Worm (Caenorhabditis elegans) whole organism, L4 larva: ENCODE data around the gene npr-36.
A peak's percentile ranks its signal among the peaks of the same experiment; 100 is the strongest.

Experiments
- D1046.2 ChIP-seq: fragments of 200-800 bp; sonication (Bioruptor generic); IDR thresholded peaks from 2 replicates; pipeline ENCODE4 v1.3.6; 2022; ENCODE audit warnings: missing genetic modification characterization, missing compliant biosample characterization
- F10B5.3 ChIP-seq: sonication (generic microtip); optimal IDR thresholded peaks from 2 replicates; lab custom pipeline; 2016; ENCODE audit warnings: mild to moderate bottlenecking, missing genetic modification characterization, missing compliant biosample characterization
- F37D6.2 ChIP-seq: sonication (generic microtip); optimal IDR thresholded peaks from 2 replicates; lab custom pipeline; 2016; ENCODE audit warnings: mild to moderate bottlenecking, missing genetic modification characterization, missing compliant biosample characterization
- R02D3.7 ChIP-seq: fragments of 150-350 bp; sonication (generic microtip); optimal IDR thresholded peaks from 3 replicates; lab custom pipeline; 2014; ENCODE audit warnings: missing biosample characterization, missing genetic modification characterization
- T26A8.4 ChIP-seq: fragments of 200-800 bp; sonication (Bioruptor generic); IDR thresholded peaks from 2 replicates; pipeline ENCODE4 v1.3.6; 2022; ENCODE audit warnings: missing genetic modification characterization, missing compliant biosample characterization
- Y5F2A.4 ChIP-seq: fragments of 200-800 bp; sonication (Bioruptor generic); optimal IDR thresholded peaks from 2 replicates; lab custom pipeline; 2018; ENCODE audit warnings: mild to moderate bottlenecking, missing genetic modification characterization, missing compliant biosample characterization
- ZK337.2 ChIP-seq: fragments of 200-800 bp; sonication (Bioruptor generic); IDR thresholded peaks from 2 replicates; pipeline ENCODE4 v1.3.6; 2022; ENCODE audit warnings: missing genetic modification reagents, missing genetic modification characterization, missing compliant biosample characterization
- ZK546.5 ChIP-seq, 2 experiments: sonication (generic microtip); optimal IDR thresholded peaks; 2 replicates each; lab custom pipeline; 2017; ENCODE audit warnings: missing biosample characterization in 2 of 2, missing genetic modification characterization in 2 of 2
- aha-1 ChIP-seq: fragments of 150-350 bp; peaks from one replicate; lab custom pipeline; 2014; ENCODE audit warnings: missing biosample characterization, missing genetic modification characterization
- aly-2 ChIP-seq: sonication (generic microtip); optimal IDR thresholded peaks from 2 replicates; lab custom pipeline; 2018; ENCODE audit warnings: missing biosample characterization, missing genetic modification characterization
- arid-1 ChIP-seq: fragments of 200-800 bp; sonication (Bioruptor generic); conservative IDR thresholded peaks from 2 replicates; pipeline ENCODE4 v1.3.6; 2022; ENCODE audit warnings: missing genetic modification reagents, missing genetic modification characterization, missing compliant biosample characterization
- ceh-20 ChIP-seq: fragments of 200-800 bp; sonication (Bioruptor generic); IDR thresholded peaks from 2 replicates; pipeline ENCODE4 v1.3.6; 2022; ENCODE audit warnings: missing genetic modification reagents, missing genetic modification characterization, missing compliant biosample characterization
- ceh-44 ChIP-seq: fragments of 200-800 bp; sonication (Bioruptor generic); IDR thresholded peaks from 2 replicates; pipeline ENCODE4 v1.3.6; 2022; ENCODE audit warnings: missing genetic modification reagents, missing genetic modification characterization, missing compliant biosample characterization
- ceh-82 ChIP-seq: sonication (generic microtip); optimal IDR thresholded peaks from 2 replicates; lab custom pipeline; 2017; ENCODE audit warnings: missing biosample characterization, missing genetic modification characterization
- cey-2 ChIP-seq: sonication (generic microtip); optimal IDR thresholded peaks from 3 replicates; lab custom pipeline; 2017; ENCODE audit warnings: missing genetic modification characterization, mild to moderate bottlenecking, missing compliant biosample characterization, antibody characterized with exemption, borderline replicate concordance; ENCODE audit not compliant: insufficient read depth
- ctbp-1 ChIP-seq: fragments of 200-800 bp; sonication (Bioruptor generic); IDR thresholded peaks from 2 replicates; pipeline ENCODE4 v1.3.6; 2022; ENCODE audit warnings: missing genetic modification reagents, missing genetic modification characterization, missing compliant biosample characterization
- daf-16 ChIP-seq, 3 experiments: sonication (generic microtip); optimal IDR thresholded peaks; 2 replicates each; lab custom pipeline; 2016 to 2017; ENCODE audit warnings: missing genetic modification characterization in 3 of 3, missing genetic modification reagents in 3 of 3, mild to moderate bottlenecking in 2 of 3, missing compliant biosample characterization in 2 of 3, missing biosample characterization in 1 of 3, moderate library complexity in 1 of 3
- daf-19 ChIP-seq: fragments of 200-800 bp; sonication (Bioruptor generic); conservative IDR thresholded peaks from 2 replicates; pipeline ENCODE4 v1.3.6; 2022; ENCODE audit warnings: missing genetic modification characterization, missing compliant biosample characterization
- dmd-6 ChIP-seq: fragments of 200-800 bp; sonication (Bioruptor generic); IDR thresholded peaks from 2 replicates; pipeline ENCODE4 v1.3.6; 2022; ENCODE audit warnings: missing genetic modification reagents, missing genetic modification characterization, missing compliant biosample characterization
- dmd-8 ChIP-seq: fragments of 200-800 bp; sonication (Bioruptor generic); IDR thresholded peaks from 2 replicates; pipeline ENCODE4 v1.3.6; 2022; ENCODE audit warnings: missing genetic modification characterization, missing compliant biosample characterization
- dpl-1 ChIP-seq: fragments of 150-350 bp; optimal IDR thresholded peaks from 2 replicates; lab custom pipeline; 2014; ENCODE audit warnings: missing biosample characterization, missing genetic modification reagents, missing genetic modification characterization
- duxl-1 ChIP-seq: sonication (generic microtip); optimal IDR thresholded peaks from 2 replicates; lab custom pipeline; 2016; ENCODE audit warnings: mild to moderate bottlenecking, missing genetic modification characterization, moderate library complexity, missing compliant biosample characterization; ENCODE audit not compliant: poor library complexity
- egl-27 ChIP-seq: sonication (generic microtip); optimal IDR thresholded peaks from 3 replicates; lab custom pipeline; 2017; ENCODE audit warnings: missing biosample characterization, missing genetic modification reagents, missing genetic modification characterization
- hlh-11 ChIP-seq: fragments of 200-800 bp; sonication (Bioruptor generic); optimal IDR thresholded peaks from 2 replicates; lab custom pipeline; 2018; ENCODE audit warnings: mild to moderate bottlenecking, missing genetic modification characterization, missing compliant biosample characterization
- hlh-30 ChIP-seq: sonication (generic microtip); optimal IDR thresholded peaks from 2 replicates; lab custom pipeline; 2017; ENCODE audit warnings: antibody characterized with exemption, mild to moderate bottlenecking, missing genetic modification characterization, missing compliant biosample characterization; ENCODE audit not compliant: insufficient read depth
- hmg-1.1 ChIP-seq: fragments of 200-800 bp; sonication (Bioruptor generic); IDR thresholded peaks from 2 replicates; pipeline ENCODE4 v1.3.6; 2022; ENCODE audit warnings: missing genetic modification reagents, missing genetic modification characterization, missing compliant biosample characterization
- jun-1 ChIP-seq: fragments of 150-350 bp; optimal IDR thresholded peaks from 2 replicates; lab custom pipeline; 2014; ENCODE audit warnings: missing biosample characterization, missing genetic modification reagents, missing genetic modification characterization
- lin-13 ChIP-seq: fragments of 150-350 bp; optimal IDR thresholded peaks from 2 replicates; lab custom pipeline; 2014; ENCODE audit warnings: missing biosample characterization, missing genetic modification reagents, missing genetic modification characterization
- lir-3 ChIP-seq: sonication (generic microtip); optimal IDR thresholded peaks from 2 replicates; lab custom pipeline; 2016; ENCODE audit warnings: mild to moderate bottlenecking, missing genetic modification characterization, missing compliant biosample characterization
- lsy-2 ChIP-seq, 2 experiments: fragments of 150-350 bp in 1 of 2; sonication (generic microtip) in 1 of 2; optimal IDR thresholded peaks; 2 replicates each; lab custom pipeline; 2014 to 2017; ENCODE audit warnings: missing biosample characterization in 2 of 2, missing genetic modification characterization in 2 of 2
- madf-5 ChIP-seq, 2 experiments: fragments of 200-800 bp; sonication (Bioruptor generic); IDR thresholded peaks; 2 replicates each; pipeline ENCODE4 v1.3.6; 2022; ENCODE audit warnings: missing compliant biosample characterization in 2 of 2, missing genetic modification characterization in 2 of 2
- madf-9 ChIP-seq: fragments of 200-800 bp; sonication (Bioruptor generic); conservative IDR thresholded peaks from 2 replicates; pipeline ENCODE4 v1.3.6; 2022; ENCODE audit warnings: missing genetic modification reagents, missing genetic modification characterization, missing compliant biosample characterization
- mes-2 ChIP-seq: sonication (generic microtip); optimal IDR thresholded peaks from 2 replicates; lab custom pipeline; 2016; ENCODE audit warnings: missing genotype, mild to moderate bottlenecking, missing genetic modification characterization, missing compliant biosample characterization; ENCODE audit not compliant: poor library complexity, severe bottlenecking
- mxl-2 ChIP-seq: fragments of 200-800 bp; sonication (Bioruptor generic); conservative IDR thresholded peaks from 2 replicates; pipeline ENCODE4 v1.3.6; 2022; ENCODE audit warnings: missing genetic modification reagents, missing genetic modification characterization, missing compliant biosample characterization
- nhr-10 ChIP-seq: fragments of 150-350 bp; optimal IDR thresholded peaks from 2 replicates; lab custom pipeline; 2014; ENCODE audit warnings: missing biosample characterization, missing genetic modification characterization
- nhr-11 ChIP-seq: fragments of 150-350 bp; optimal IDR thresholded peaks from 2 replicates; lab custom pipeline; 2014; ENCODE audit warnings: missing biosample characterization, missing genetic modification characterization
- nhr-111 ChIP-seq: fragments of 200-800 bp; sonication (Bioruptor generic); optimal IDR thresholded peaks from 2 replicates; lab custom pipeline; 2018; ENCODE audit warnings: mild to moderate bottlenecking, missing genetic modification characterization, missing compliant biosample characterization
- nhr-237 ChIP-seq: sonication (generic microtip); optimal IDR thresholded peaks from 2 replicates; lab custom pipeline; 2017; ENCODE audit warnings: missing biosample characterization, missing genetic modification characterization
- nhr-25 ChIP-seq: sonication (generic microtip); optimal IDR thresholded peaks from 2 replicates; lab custom pipeline; 2017; ENCODE audit warnings: missing genetic modification characterization, mild to moderate bottlenecking, missing compliant biosample characterization, antibody characterized with exemption, moderate library complexity, borderline replicate concordance; ENCODE audit not compliant: insufficient read depth
- nhr-28 ChIP-seq: fragments of 150-350 bp; optimal IDR thresholded peaks from 2 replicates; lab custom pipeline; 2014; ENCODE audit warnings: missing biosample characterization, missing genetic modification characterization
- nhr-48 ChIP-seq: sonication (generic microtip); optimal IDR thresholded peaks from 2 replicates; lab custom pipeline; 2016; ENCODE audit warnings: mild to moderate bottlenecking, missing genetic modification characterization, missing compliant biosample characterization
- nhr-76 ChIP-seq: fragments of 150-350 bp; optimal IDR thresholded peaks from 2 replicates; lab custom pipeline; 2014; ENCODE audit warnings: missing biosample characterization, missing genetic modification characterization
- pha-4 ChIP-seq, 2 experiments: fragments of 150-350 bp in 1 of 2; fragments of 200-800 bp in 1 of 2; sonication (Bioruptor generic) in 1 of 2; IDR thresholded peaks in 1 of 2; optimal IDR thresholded peaks in 1 of 2; 2 replicates each; pipeline versions ENCODE4 v1.3.6 to Lab custom; 2014 to 2022; ENCODE audit warnings: missing genetic modification characterization in 2 of 2, missing genetic modification reagents in 2 of 2, missing biosample characterization in 1 of 2, missing compliant biosample characterization in 1 of 2
- php-3 ChIP-seq: fragments of 200-800 bp; sonication (Bioruptor generic); IDR thresholded peaks from 2 replicates; pipeline ENCODE4 v1.3.6; 2022; ENCODE audit warnings: missing genetic modification reagents, missing genetic modification characterization, missing compliant biosample characterization
- rbr-2 ChIP-seq: sonication (generic microtip); optimal IDR thresholded peaks from 2 replicates; lab custom pipeline; 2016; ENCODE audit warnings: missing genotype, missing genetic modification characterization, missing compliant biosample characterization
- set-16 ChIP-seq: fragments of 200-800 bp; sonication (Bioruptor generic); IDR thresholded peaks from 2 replicates; pipeline ENCODE4 v1.3.6; 2022; ENCODE audit warnings: missing genetic modification reagents, missing genetic modification characterization, missing compliant biosample characterization
- tag-97 ChIP-seq: fragments of 200-800 bp; sonication (Bioruptor generic); IDR thresholded peaks from 2 replicates; pipeline ENCODE4 v1.3.6; 2022; ENCODE audit warnings: missing genetic modification characterization, missing compliant biosample characterization
- tra-1 ChIP-seq: fragments of 200-800 bp; sonication (Bioruptor generic); IDR thresholded peaks from 2 replicates; pipeline ENCODE4 v1.3.6; 2022; ENCODE audit warnings: missing genetic modification reagents, missing genetic modification characterization, missing compliant biosample characterization
- ztf-11 ChIP-seq: fragments of 150-350 bp; optimal IDR thresholded peaks from 2 replicates; lab custom pipeline; 2014; ENCODE audit warnings: missing biosample characterization, missing genetic modification characterization
- ztf-7 ChIP-seq: fragments of 150-350 bp; optimal IDR thresholded peaks from 2 replicates; lab custom pipeline; 2014; ENCODE audit warnings: missing biosample characterization, missing genetic modification characterization

The npr-36 gene

ce11 chrX:17392182-17392581 lies 32.6 kb downstream of the npr-36 start:
- TF ChIP-seq ZK546.5 (tag; optimal IDR thresholded peaks at IDR 0.05; lab: Kevin White, UChicago) = no peak
- TF ChIP-seq nhr-10 = no peak
- no peak for TF ChIP-seq lir-3 (tag; lab: Kevin White, UChicago)
- peak; percentile 61 for TF ChIP-seq nhr-11 (tag; lab: Kevin White, UChicago)
- TF ChIP-seq ceh-44 (GFP tag; lab: Robert Waterston, UW) = no peak
- TF ChIP-seq arid-1 (GFP tag; lab: Robert Waterston, UW) = no peak
- TF ChIP-seq madf-5 (GFP tag; IDR thresholded peaks at IDR 0.05; lab: Robert Waterston, UW) = no peak
- TF ChIP-seq F10B5.3 (tag; lab: Kevin White, UChicago) = no peak
- TF ChIP-seq ceh-20 = peak; percentile 46; the same call in 1 of the 2 replicates
- TF ChIP-seq mes-2 (tag; lab: Kevin White, UChicago) = peak; percentile 81
- TF ChIP-seq dmd-8 = no peak
- TF ChIP-seq nhr-76 (tag; lab: Kevin White, UChicago) = no peak
- peak; percentile 27; the same call in 1 of the 2 replicates for TF ChIP-seq madf-9 (GFP tag; lab: Robert Waterston, UW)
- TF ChIP-seq aly-2 (tag; lab: Kevin White, UChicago) = no peak
- TF ChIP-seq aha-1 = peak; percentile 87
- no peak for TF ChIP-seq ctbp-1 (GFP tag; lab: Robert Waterston, UW)
- TF ChIP-seq nhr-111 = no peak
- TF ChIP-seq F37D6.2 (tag; lab: Kevin White, UChicago) = no peak
- TF ChIP-seq hmg-1.1 (GFP tag; lab: Robert Waterston, UW) = peak; percentile 80
- TF ChIP-seq pha-4 (GFP tag; IDR thresholded peaks at IDR 0.05; lab: Robert Waterston, UW) = no peak
- TF ChIP-seq pha-4 (tag; optimal IDR thresholded peaks at IDR 0.05; lab: Kevin White, UChicago) = no peak
- TF ChIP-seq nhr-48 (tag; lab: Kevin White, UChicago) = no peak
- peak; percentile 73 for TF ChIP-seq nhr-28
- peak; percentile 70 for TF ChIP-seq dmd-6 (GFP tag; lab: Robert Waterston, UW)
- no peak for TF ChIP-seq daf-19 (GFP tag; lab: Robert Waterston, UW)
- TF ChIP-seq rbr-2 (tag; lab: Kevin White, UChicago) = peak; percentile 75
- TF ChIP-seq set-16 (GFP tag; lab: Robert Waterston, UW) = no peak
- no peak for TF ChIP-seq mxl-2 (GFP tag; lab: Robert Waterston, UW)
- TF ChIP-seq ztf-11 (tag; lab: Kevin White, UChicago) = no peak
- peak; percentile 40 for TF ChIP-seq nhr-25
- TF ChIP-seq hlh-11 (tag; lab: Kevin White, UChicago) = peak; percentile 68
- no peak for TF ChIP-seq duxl-1 (tag; lab: Kevin White, UChicago)
- TF ChIP-seq hlh-30 (tag; lab: Kevin White, UChicago) = peak; percentile 89
- peak; percentile 69; the same call in 1 of the 2 replicates for TF ChIP-seq tra-1 (GFP tag; lab: Robert Waterston, UW)
- no peak for TF ChIP-seq nhr-237 (tag; lab: Kevin White, UChicago)
- no peak for TF ChIP-seq jun-1 (tag; lab: Kevin White, UChicago)
- TF ChIP-seq R02D3.7 (tag; lab: Kevin White, UChicago) = no peak
- TF ChIP-seq D1046.2 = no peak
- TF ChIP-seq Y5F2A.4 (GFP tag; lab: Kevin White, UChicago) = no peak
- no peak for TF ChIP-seq ceh-82 (tag; lab: Kevin White, UChicago)
- TF ChIP-seq lsy-2 (tag; optimal IDR thresholded peaks at IDR 0.05; lab: Kevin White, UChicago) = no peak
- TF ChIP-seq cey-2 (tag; lab: Kevin White, UChicago) = no peak
- peak; percentile 14 for TF ChIP-seq ztf-7 (tag; lab: Kevin White, UChicago)
- TF ChIP-seq dpl-1 (GFP tag; lab: Kevin White, UChicago) = peak; percentile 50
- TF ChIP-seq daf-16 (GFP tag; optimal IDR thresholded peaks at IDR 0.05; lab: Kevin White, UChicago) = peak in 1 of 2 experiments; percentile 33
- TF ChIP-seq daf-16 (tag; optimal IDR thresholded peaks at IDR 0.05; lab: Kevin White, UChicago) = peak; percentile 55
- 0 out of 2 replicates have a peak, but pooled peaks have one; percentile 18 for TF ChIP-seq T26A8.4
- no peak for TF ChIP-seq ZK337.2 (GFP tag; lab: Robert Waterston, UW)
- TF ChIP-seq lin-13 (GFP tag; lab: Kevin White, UChicago) = peak; percentile 32
- TF ChIP-seq php-3 (GFP tag; lab: Robert Waterston, UW) = no peak
- TF ChIP-seq tag-97 = no peak
- no peak for TF ChIP-seq egl-27 (tag; lab: Kevin White, UChicago)
